Worm (Caenorhabditis elegans): ENCODE measurements around the gene D2007.2.

- no peak for TF ChIP-seq T22C8.4 (GFP tag; IDR thresholded peaks at IDR 0.05)
- TF ChIP-seq flt-1 (GFP tag; IDR thresholded peaks at IDR 0.05): no peak
- TF ChIP-seq ztf-29 (GFP tag; IDR thresholded peaks at IDR 0.05): no peak
- TF ChIP-seq ztf-23 (GFP tag; IDR thresholded peaks at IDR 0.05): no peak
- no peak for TF ChIP-seq ref-1 (GFP tag; conservative IDR thresholded peaks at IDR 0.05)
- TF ChIP-seq tab-1 (GFP tag; IDR thresholded peaks at IDR 0.05): no peak
- no peak for TF ChIP-seq cog-1 (tag; optimal IDR thresholded peaks at IDR 0.05)
Observed at ce11 chrIII:8154423-8154822, 5.7 kb downstream of the D2007.2 start.
